Worm (Caenorhabditis elegans): ENCODE results near the gene unc-103.

DNA sequence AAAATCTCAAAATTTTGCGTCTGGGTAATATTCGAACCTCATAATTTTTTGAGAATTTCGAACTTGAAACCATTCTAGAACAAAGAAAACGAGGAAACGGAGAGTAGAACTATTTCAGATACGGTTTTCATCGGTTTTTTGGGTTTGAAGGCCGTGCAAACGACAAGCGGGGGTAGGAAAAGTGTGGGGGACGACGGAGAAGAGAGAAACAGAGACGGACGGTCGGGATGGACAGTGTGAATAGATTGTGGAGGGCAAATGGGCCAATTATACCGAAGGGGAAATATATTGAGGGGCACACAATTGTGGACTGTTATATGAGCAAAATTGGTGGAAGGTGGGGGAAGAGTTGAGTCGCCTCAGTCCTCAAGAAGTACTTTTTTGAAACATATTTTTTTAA lies 16.4 kb upstream of the unc-103 start:
- no peak for TF ChIP-seq unc-130 (GFP tag; optimal IDR thresholded peaks at IDR 0.05)
- no peak for TF ChIP-seq lir-3 (tag; optimal IDR thresholded peaks at IDR 0.05)
- TF ChIP-seq lin-13 (GFP tag; optimal IDR thresholded peaks at IDR 0.05): no peak
- TF ChIP-seq hif-1 (tag; optimal IDR thresholded peaks at IDR 0.05): no peak
- no peak for TF ChIP-seq unc-62 (GFP tag; optimal IDR thresholded peaks at IDR 0.05 in 1 of 2)
- no peak for TF ChIP-seq unc-62 (tag; optimal IDR thresholded peaks at IDR 0.05)
- TF ChIP-seq mxl-2 (GFP tag; conservative IDR thresholded peaks at IDR 0.05): no peak

All from whole organism, L4 larva.